Fruit fly (Drosophila melanogaster): ENCODE data around the gene CG15578.

Gene CG15578

dm6 chrX:4324781-4325180, 47.0 kb upstream of the CG15578 start (continued):
- TF ChIP-seq CG42726 (GFP tag; IDR thresholded peaks at IDR 0.05; ENCODE audit: partially characterized antibody) (no peak), CG3847 (GFP tag; IDR thresholded peaks at IDR 0.05) (peak; percentile 99), unc-4 (GFP tag; IDR thresholded peaks at IDR 0.05; ENCODE audit: partially characterized antibody) (0 out of 2 replicates have a peak, but pooled peaks have one; percentile 30), CG1529 (GFP tag; optimal IDR thresholded peaks at IDR 0.05) (peak; percentile 95), Mes4 (GFP tag; optimal IDR thresholded peaks at IDR 0.05) (peak; percentile 96), usp (GFP tag; optimal IDR thresholded peaks at IDR 0.05) (no peak), Dp (GFP tag; optimal IDR thresholded peaks at IDR 0.05) (peak; percentile 24), CG5180 (GFP tag; optimal IDR thresholded peaks at IDR 0.05) (peak; percentile 89), zf30C (GFP tag; optimal IDR thresholded peaks at IDR 0.05) (peak; percentile 42), CG30020 (tag; optimal IDR thresholded peaks at IDR 0.05) (peak; percentile 73), danr (GFP tag; IDR thresholded peaks at IDR 0.05) (peak; percentile 98), dmrt11E (tag; optimal IDR thresholded peaks at IDR 0.05) (peak; percentile 73), CG18476 (GFP tag; optimal IDR thresholded peaks at IDR 0.05) (peak; percentile 94), disco-r (GFP tag; optimal IDR thresholded peaks at IDR 0.05) (peak; percentile 96), Bdp1 (GFP tag; optimal IDR thresholded peaks at IDR 0.05) (peak; percentile 90), Bgb (GFP tag; IDR thresholded peaks at IDR 0.05; ENCODE audit: partially characterized antibody) (no peak), Pdp1 (GFP tag; optimal IDR thresholded peaks at IDR 0.05) (peak; percentile 97 to 98), CG4707 (GFP tag; optimal IDR thresholded peaks at IDR 0.05) (peak; percentile 89), CG11247 (GFP tag; IDR thresholded peaks at IDR 0.05) (peak; percentile 99), seq (GFP tag; IDR thresholded peaks at IDR 0.05) (peak; percentile 99), nau (GFP tag; optimal IDR thresholded peaks at IDR 0.05) (peak; percentile 96), CG7928 (GFP tag; optimal IDR thresholded peaks at IDR 0.05) (peak; percentile 85), ERR (GFP tag; optimal IDR thresholded peaks at IDR 0.05) (peak; percentile 97), HmgZ (tag; optimal IDR thresholded peaks at IDR 0.05) (peak; percentile 99), esg (GFP tag; conservative IDR thresholded peaks at IDR 0.05) (peak; percentile 99), NK7.1 (GFP tag; optimal IDR thresholded peaks at IDR 0.05) (peak; percentile 96), jing (GFP tag; optimal IDR thresholded peaks at IDR 0.05) (peak; percentile 96), unpg (GFP tag; optimal IDR thresholded peaks at IDR 0.05) (peak; percentile 98), ro (GFP tag; IDR thresholded peaks at IDR 0.05) (peak; percentile 94), dysf (GFP tag; IDR thresholded peaks at IDR 0.05) (peak; percentile 100), CG7271 (tag; optimal IDR thresholded peaks at IDR 0.05) (peak; percentile 76), zen2 (GFP tag; IDR thresholded peaks at IDR 0.05; ENCODE audit: partially characterized antibody) (no peak), schlank (tag; optimal IDR thresholded peaks at IDR 0.05) (peak; percentile 98), vfl (GFP tag; optimal IDR thresholded peaks at IDR 0.05) (peak; percentile 97), dm (GFP tag; optimal IDR thresholded peaks at IDR 0.05) (peak; percentile 94), CG13624 (GFP tag; optimal IDR thresholded peaks at IDR 0.05) (peak; percentile 99), dati (GFP tag; IDR thresholded peaks at IDR 0.05) (peak; percentile 95), CG4424 (GFP tag; optimal IDR thresholded peaks at IDR 0.05) (peak; percentile 96), CG7987 (GFP tag; optimal IDR thresholded peaks at IDR 0.05) (peak; percentile 94), CG5245 (GFP tag; optimal IDR thresholded peaks at IDR 0.05) (peak; percentile 98), pum (GFP tag; optimal IDR thresholded peaks at IDR 0.05) (peak; percentile 97), Dll (GFP tag; IDR thresholded peaks at IDR 0.05; ENCODE audit: partially characterized antibody) (no peak), emc (GFP tag; optimal IDR thresholded peaks at IDR 0.05) (peak; percentile 97), ranshi (GFP tag; IDR thresholded peaks at IDR 0.05) (peak; percentile 99), nerfin-2 (GFP tag; IDR thresholded peaks at IDR 0.05; ENCODE audit: partially characterized antibody) (no peak), chm (GFP tag; IDR thresholded peaks at IDR 0.05) (peak; percentile 98), Ets97D (GFP tag; optimal IDR thresholded peaks at IDR 0.05) (peak; percentile 90), tna (GFP tag; IDR thresholded peaks at IDR 0.05; ENCODE audit: partially characterized antibody) (no peak), fu2 (GFP tag; optimal IDR thresholded peaks at IDR 0.05) (peak; percentile 98), Max (GFP tag; optimal IDR thresholded peaks at IDR 0.05) (peak; percentile 89)

All from whole organism, embryonic.